Worm (Caenorhabditis elegans) whole organism, L4 larva: ENCODE data around the gene nlp-76.

Experiments
- F10B5.3 ChIP-seq: sonication (generic microtip); optimal IDR thresholded peaks from 2 replicates; lab custom pipeline; 2016; ENCODE audit warnings: mild to moderate bottlenecking, missing genetic modification characterization, missing compliant biosample characterization
- F26F4.8 ChIP-seq: fragments of 200-800 bp; sonication (Bioruptor generic); conservative IDR thresholded peaks from 2 replicates; pipeline ENCODE4 v1.3.6; 2022; ENCODE audit warnings: missing genetic modification characterization, missing compliant biosample characterization
- F37D6.2 ChIP-seq: sonication (generic microtip); optimal IDR thresholded peaks from 2 replicates; lab custom pipeline; 2016; ENCODE audit warnings: mild to moderate bottlenecking, missing genetic modification characterization, missing compliant biosample characterization
- F44E2.7 ChIP-seq: fragments of 200-800 bp; sonication (Bioruptor generic); IDR thresholded peaks from 2 replicates; pipeline ENCODE4 v2.1.2; 2022; ENCODE audit warnings: missing genetic modification characterization, missing compliant biosample characterization
- R02D3.7 ChIP-seq: fragments of 150-350 bp; sonication (generic microtip); optimal IDR thresholded peaks from 3 replicates; lab custom pipeline; 2014; ENCODE audit warnings: missing biosample characterization, missing genetic modification characterization
- T20F7.1 ChIP-seq: fragments of 200-800 bp; sonication (Bioruptor generic); optimal IDR thresholded peaks from 2 replicates; lab custom pipeline; 2018; ENCODE audit warnings: mild to moderate bottlenecking, missing genetic modification characterization, missing compliant biosample characterization
- Y105C5A.15 ChIP-seq: fragments of 200-800 bp; sonication (Bioruptor generic); IDR thresholded peaks from 2 replicates; pipeline ENCODE4 v1.3.6; 2022; ENCODE audit warnings: missing genetic modification characterization, missing compliant biosample characterization
- Y5F2A.4 ChIP-seq: fragments of 200-800 bp; sonication (Bioruptor generic); optimal IDR thresholded peaks from 2 replicates; lab custom pipeline; 2018; ENCODE audit warnings: mild to moderate bottlenecking, missing genetic modification characterization, missing compliant biosample characterization
- Y75B8A.6 ChIP-seq: fragments of 200-800 bp; sonication (Bioruptor generic); IDR thresholded peaks from 2 replicates; pipeline ENCODE4 v1.3.6; 2022; ENCODE audit warnings: missing genetic modification reagents, missing genetic modification characterization, missing compliant biosample characterization
- ZK546.5 ChIP-seq, 2 experiments: sonication (generic microtip); optimal IDR thresholded peaks; 2 replicates each; lab custom pipeline; 2017; ENCODE audit warnings: missing biosample characterization in 2 of 2, missing genetic modification characterization in 2 of 2
- aha-1 ChIP-seq: fragments of 150-350 bp; peaks from one replicate; lab custom pipeline; 2014; ENCODE audit warnings: missing biosample characterization, missing genetic modification characterization
- arid-1 ChIP-seq: fragments of 200-800 bp; sonication (Bioruptor generic); conservative IDR thresholded peaks from 2 replicates; pipeline ENCODE4 v1.3.6; 2022; ENCODE audit warnings: missing genetic modification reagents, missing genetic modification characterization, missing compliant biosample characterization
- ceh-28 ChIP-seq: fragments of 150-350 bp; optimal IDR thresholded peaks from 2 replicates; lab custom pipeline; 2014; ENCODE audit warnings: missing biosample characterization, missing genetic modification reagents, missing genetic modification characterization
- ceh-62 ChIP-seq: sonication (generic microtip); optimal IDR thresholded peaks from 2 replicates; lab custom pipeline; 2017; ENCODE audit warnings: missing biosample characterization, missing genetic modification characterization
- ctbp-1 ChIP-seq: fragments of 200-800 bp; sonication (Bioruptor generic); IDR thresholded peaks from 2 replicates; pipeline ENCODE4 v1.3.6; 2022; ENCODE audit warnings: missing genetic modification reagents, missing genetic modification characterization, missing compliant biosample characterization
- daf-12 ChIP-seq: fragments of 150-350 bp; optimal IDR thresholded peaks from 2 replicates; lab custom pipeline; 2014; ENCODE audit warnings: missing biosample characterization, missing genetic modification reagents, missing genetic modification characterization
- daf-19 ChIP-seq: fragments of 200-800 bp; sonication (Bioruptor generic); conservative IDR thresholded peaks from 2 replicates; pipeline ENCODE4 v1.3.6; 2022; ENCODE audit warnings: missing genetic modification characterization, missing compliant biosample characterization
- dmd-8 ChIP-seq: fragments of 200-800 bp; sonication (Bioruptor generic); IDR thresholded peaks from 2 replicates; pipeline ENCODE4 v1.3.6; 2022; ENCODE audit warnings: missing genetic modification characterization, missing compliant biosample characterization
- dmd-9 ChIP-seq: fragments of 200-800 bp; sonication (Bioruptor generic); IDR thresholded peaks from 2 replicates; pipeline ENCODE4 v1.3.6; 2022; ENCODE audit warnings: missing genetic modification reagents, missing genetic modification characterization, missing compliant biosample characterization
- dpl-1 ChIP-seq: fragments of 150-350 bp; optimal IDR thresholded peaks from 2 replicates; lab custom pipeline; 2014; ENCODE audit warnings: missing biosample characterization, missing genetic modification reagents, missing genetic modification characterization
- fkh-10 ChIP-seq: fragments of 150-350 bp; optimal IDR thresholded peaks from 2 replicates; lab custom pipeline; 2014; ENCODE audit warnings: missing biosample characterization, missing genetic modification reagents, missing genetic modification characterization
- fos-1 ChIP-seq: fragments of 150-350 bp; optimal IDR thresholded peaks from 2 replicates; lab custom pipeline; 2014; ENCODE audit warnings: missing biosample characterization, missing genetic modification characterization
- hif-1 ChIP-seq, 2 experiments: sonication (generic microtip); optimal IDR thresholded peaks; 2 replicates each; lab custom pipeline; 2016 to 2017; ENCODE audit warnings: missing compliant biosample characterization in 2 of 2, missing genetic modification characterization in 2 of 2, missing genetic modification reagents in 2 of 2, missing genotype in 2 of 2, mild to moderate bottlenecking in 1 of 2
- lin-15B ChIP-seq: fragments of 150-350 bp; sonication (generic microtip); optimal IDR thresholded peaks from 3 replicates; lab custom pipeline; 2014; ENCODE audit warnings: missing biosample characterization, missing genetic modification characterization
- lin-39 ChIP-seq: fragments of 150-350 bp; optimal IDR thresholded peaks from 2 replicates; lab custom pipeline; 2014; ENCODE audit warnings: missing biosample characterization, missing genetic modification reagents, missing genetic modification characterization
- lsy-2 ChIP-seq, 2 experiments: fragments of 150-350 bp in 1 of 2; sonication (generic microtip) in 1 of 2; optimal IDR thresholded peaks; 2 replicates each; lab custom pipeline; 2014 to 2017; ENCODE audit warnings: missing biosample characterization in 2 of 2, missing genetic modification characterization in 2 of 2
- madf-5 ChIP-seq, 2 experiments: fragments of 200-800 bp; sonication (Bioruptor generic); IDR thresholded peaks; 2 replicates each; pipeline ENCODE4 v1.3.6; 2022; ENCODE audit warnings: missing compliant biosample characterization in 2 of 2, missing genetic modification characterization in 2 of 2
- mdl-1 ChIP-seq, 2 experiments: fragments of 150-350 bp in 1 of 2; sonication (generic microtip) in 1 of 2; optimal IDR thresholded peaks; 2 replicates each; lab custom pipeline; 2014 to 2017; ENCODE audit warnings: missing biosample characterization in 2 of 2, missing genetic modification characterization in 2 of 2
- mdt-29 ChIP-seq: fragments of 200-800 bp; sonication (Bioruptor generic); IDR thresholded peaks from 2 replicates; pipeline ENCODE4 v1.3.6; 2022; ENCODE audit warnings: missing genetic modification reagents, missing genetic modification characterization, missing compliant biosample characterization
- mep-1 ChIP-seq: fragments of 150-350 bp; sonication (generic microtip); optimal IDR thresholded peaks from 3 replicates; lab custom pipeline; 2014; ENCODE audit warnings: missing biosample characterization, missing genetic modification characterization
- mxl-2 ChIP-seq: fragments of 200-800 bp; sonication (Bioruptor generic); conservative IDR thresholded peaks from 2 replicates; pipeline ENCODE4 v1.3.6; 2022; ENCODE audit warnings: missing genetic modification reagents, missing genetic modification characterization, missing compliant biosample characterization
- nhr-10 ChIP-seq: fragments of 150-350 bp; optimal IDR thresholded peaks from 2 replicates; lab custom pipeline; 2014; ENCODE audit warnings: missing biosample characterization, missing genetic modification characterization
- nhr-11 ChIP-seq: fragments of 150-350 bp; optimal IDR thresholded peaks from 2 replicates; lab custom pipeline; 2014; ENCODE audit warnings: missing biosample characterization, missing genetic modification characterization
- nhr-237 ChIP-seq: sonication (generic microtip); optimal IDR thresholded peaks from 2 replicates; lab custom pipeline; 2017; ENCODE audit warnings: missing biosample characterization, missing genetic modification characterization
- nhr-25 ChIP-seq: sonication (generic microtip); optimal IDR thresholded peaks from 2 replicates; lab custom pipeline; 2017; ENCODE audit warnings: missing genetic modification characterization, mild to moderate bottlenecking, missing compliant biosample characterization, antibody characterized with exemption, moderate library complexity, borderline replicate concordance; ENCODE audit not compliant: insufficient read depth
- nhr-42 ChIP-seq: fragments of 200-800 bp; sonication (Bioruptor generic); IDR thresholded peaks from 2 replicates; pipeline ENCODE4 v1.3.6; 2022; ENCODE audit warnings: missing genetic modification characterization, missing compliant biosample characterization
- nhr-6 ChIP-seq: fragments of 150-350 bp; optimal IDR thresholded peaks from 2 replicates; lab custom pipeline; 2014; ENCODE audit warnings: missing biosample characterization, missing genetic modification characterization
- nhr-76 ChIP-seq: fragments of 150-350 bp; optimal IDR thresholded peaks from 2 replicates; lab custom pipeline; 2014; ENCODE audit warnings: missing biosample characterization, missing genetic modification characterization
- nhr-77 ChIP-seq: fragments of 150-350 bp; optimal IDR thresholded peaks from 2 replicates; lab custom pipeline; 2014; ENCODE audit warnings: missing biosample characterization, missing genetic modification characterization
- php-3 ChIP-seq: fragments of 200-800 bp; sonication (Bioruptor generic); IDR thresholded peaks from 2 replicates; pipeline ENCODE4 v1.3.6; 2022; ENCODE audit warnings: missing genetic modification reagents, missing genetic modification characterization, missing compliant biosample characterization
- saeg-2 ChIP-seq: fragments of 200-800 bp; sonication (Bioruptor generic); IDR thresholded peaks from 2 replicates; pipeline ENCODE4 v1.3.6; 2022; ENCODE audit warnings: missing genetic modification reagents, missing genetic modification characterization, missing compliant biosample characterization
- sdz-12 ChIP-seq: fragments of 200-800 bp; sonication (Bioruptor generic); optimal IDR thresholded peaks from 2 replicates; lab custom pipeline; 2018; ENCODE audit warnings: mild to moderate bottlenecking, missing genetic modification characterization, missing compliant biosample characterization
- set-16 ChIP-seq: fragments of 200-800 bp; sonication (Bioruptor generic); IDR thresholded peaks from 2 replicates; pipeline ENCODE4 v1.3.6; 2022; ENCODE audit warnings: missing genetic modification reagents, missing genetic modification characterization, missing compliant biosample characterization
- skn-1 ChIP-seq: fragments of 150-350 bp; optimal IDR thresholded peaks from 2 replicates; lab custom pipeline; 2014; ENCODE audit warnings: missing biosample characterization, missing genetic modification characterization
- snpc-4 ChIP-seq: fragments of 150-350 bp; optimal IDR thresholded peaks from 2 replicates; lab custom pipeline; 2014; ENCODE audit warnings: missing biosample characterization, missing genetic modification characterization
- spr-1 ChIP-seq: sonication (generic microtip); optimal IDR thresholded peaks from 2 replicates; lab custom pipeline; 2016; ENCODE audit warnings: mild to moderate bottlenecking, missing genetic modification characterization, missing compliant biosample characterization
- spr-3 ChIP-seq: fragments of 200-800 bp; sonication (Bioruptor generic); optimal IDR thresholded peaks from 2 replicates; lab custom pipeline; 2018; ENCODE audit warnings: mild to moderate bottlenecking, missing genetic modification characterization, missing compliant biosample characterization
- tag-97 ChIP-seq: fragments of 200-800 bp; sonication (Bioruptor generic); IDR thresholded peaks from 2 replicates; pipeline ENCODE4 v1.3.6; 2022; ENCODE audit warnings: missing genetic modification characterization, missing compliant biosample characterization
- unc-62 ChIP-seq, 3 experiments: fragments of 150-350 bp in 1 of 3; sonication (generic microtip); optimal IDR thresholded peaks in 2 of 3; peaks in 1 of 3; 1 replicate in 1 of 3; 2 replicates in 2 of 3; lab custom pipeline; 2014 to 2017; ENCODE audit warnings: missing biosample characterization in 3 of 3, missing genetic modification characterization in 3 of 3, missing genetic modification reagents in 3 of 3, missing genotype in 1 of 3
- vab-7 ChIP-seq: fragments of 200-800 bp; sonication (Bioruptor generic); IDR thresholded peaks from 2 replicates; pipeline ENCODE4 v1.3.6; 2022; ENCODE audit warnings: missing genetic modification reagents, missing genetic modification characterization, missing compliant biosample characterization
- zfp-3 ChIP-seq: fragments of 200-800 bp; sonication (Bioruptor generic); conservative IDR thresholded peaks from 2 replicates; pipeline ENCODE4 v1.3.6; 2022; ENCODE audit warnings: missing genetic modification reagents, missing genetic modification characterization, missing compliant biosample characterization
- ztf-11 ChIP-seq: fragments of 150-350 bp; optimal IDR thresholded peaks from 2 replicates; lab custom pipeline; 2014; ENCODE audit warnings: missing biosample characterization, missing genetic modification characterization

The nlp-76 gene

ce11 chrX:12670385-12670784 lies 6.7 kb upstream of the nlp-76 start (continued):
- TF ChIP-seq ZK546.5 (tag; optimal IDR thresholded peaks at IDR 0.05; lab: Kevin White, UChicago) (no peak), dpl-1 (GFP tag; lab: Kevin White, UChicago) (peak; percentile 30), php-3 (GFP tag; lab: Robert Waterston, UW) (no peak), nhr-6 (peak; percentile 44), dmd-9 (GFP tag; lab: Robert Waterston, UW) (no peak), set-16 (GFP tag; lab: Robert Waterston, UW) (peak; percentile 21; the same call in 1 of the 2 replicates), hif-1 (tag; optimal IDR thresholded peaks at IDR 0.05; lab: Kevin White, UChicago) (peak in 1 of 2 experiments; percentile 67), Y75B8A.6 (GFP tag; lab: Robert Waterston, UW) (no peak), daf-19 (GFP tag; lab: Robert Waterston, UW) (no peak), mep-1 (tag; lab: Kevin White, UChicago) (peak; percentile 92), F10B5.3 (tag; lab: Kevin White, UChicago) (no peak), unc-62 (GFP tag; optimal IDR thresholded peaks at IDR 0.05 in 1 of 2; lab: Kevin White, UChicago) (peak in 1 of 2 experiments; percentile 99), unc-62 (tag; optimal IDR thresholded peaks at IDR 0.05; lab: Kevin White, UChicago) (no peak), lin-39 (tag; lab: Kevin White, UChicago) (no peak), ceh-62 (tag; lab: Kevin White, UChicago) (no peak), dmd-8 (GFP tag; lab: Robert Waterston, UW) (no peak), madf-5 (GFP tag; IDR thresholded peaks at IDR 0.05; lab: Robert Waterston, UW) (no peak), vab-7 (GFP tag; lab: Robert Waterston, UW) (no peak), F26F4.8 (no peak), fos-1 (tag; lab: Kevin White, UChicago) (no peak), arid-1 (GFP tag; lab: Robert Waterston, UW) (peak; percentile 53; the same call in 1 of the 2 replicates), saeg-2 (GFP tag; lab: Robert Waterston, UW) (no peak), nhr-237 (tag; lab: Kevin White, UChicago) (no peak), mdt-29 (GFP tag; lab: Robert Waterston, UW) (no peak), skn-1 (tag; lab: Kevin White, UChicago) (no peak), F37D6.2 (tag; lab: Kevin White, UChicago) (peak; percentile 46), T20F7.1 (no peak), nhr-10 (tag; lab: Kevin White, UChicago) (peak; percentile 65), ztf-11 (tag; lab: Kevin White, UChicago) (no peak), mdl-1 (tag; optimal IDR thresholded peaks at IDR 0.05; lab: Kevin White, UChicago) (peak; percentile 29 to 79), lsy-2 (tag; optimal IDR thresholded peaks at IDR 0.05; lab: Kevin White, UChicago) (peak; percentile 77 to 81), mxl-2 (GFP tag; lab: Robert Waterston, UW) (no peak), tag-97 (GFP tag; lab: Robert Waterston, UW) (no peak), snpc-4 (tag; lab: Kevin White, UChicago) (no peak), fkh-10 (peak; percentile 87), nhr-77 (tag; lab: Kevin White, UChicago) (peak; percentile 15), ceh-28 (peak; percentile 40), zfp-3 (no peak), F44E2.7 (GFP tag; lab: Robert Waterston, UW) (no peak), ctbp-1 (GFP tag; lab: Robert Waterston, UW) (peak; percentile 84), sdz-12 (GFP tag; lab: Kevin White, UChicago) (no peak), nhr-76 (tag; lab: Kevin White, UChicago) (no peak), nhr-11 (tag; lab: Kevin White, UChicago) (peak; percentile 86), Y5F2A.4 (GFP tag; lab: Kevin White, UChicago) (no peak), spr-1 (peak; percentile 30), nhr-42 (GFP tag; lab: Robert Waterston, UW) (no peak), nhr-25 (tag; lab: Kevin White, UChicago) (peak; percentile 17), spr-3 (GFP tag; lab: Kevin White, UChicago) (no peak), lin-15B (tag; lab: Kevin White, UChicago) (no peak), R02D3.7 (tag; lab: Kevin White, UChicago) (peak; percentile 13), daf-12 (tag; lab: Kevin White, UChicago) (no peak), Y105C5A.15 (GFP tag; lab: Robert Waterston, UW) (no peak), aha-1 (peak; percentile 48)
